Fruit fly (Drosophila melanogaster) whole organism, embryonic: ENCODE data around the gene CG32147.
A peak's percentile ranks its signal among the peaks of the same experiment; 100 is the strongest.

Experiments
- Atf-2 ChIP-seq: fragments of 200-800 bp; sonication (Bioruptor generic); optimal IDR thresholded peaks from 2 replicates; lab custom pipeline; 2016; ENCODE audit warnings: missing biosample characterization, missing genetic modification characterization
- CG11093 ChIP-seq: fragments of 200-800 bp; sonication (Bioruptor generic); IDR thresholded peaks from 3 replicates; pipeline ENCODE4 v1.3.6; 2022; ENCODE audit warnings: missing biosample characterization, missing genetic modification characterization
- CG12155 ChIP-seq: fragments of 200-800 bp; sonication (Bioruptor generic); optimal IDR thresholded peaks from 3 replicates; lab custom pipeline; 2016; ENCODE audit warnings: missing biosample characterization, missing genetic modification characterization
- CG12659 ChIP-seq: fragments of 200-800 bp; sonication (Bioruptor generic); optimal IDR thresholded peaks from 3 replicates; lab custom pipeline; 2017; ENCODE audit warnings: mild to moderate bottlenecking, missing biosample characterization, missing genetic modification reagents, missing genetic modification characterization
- CG13287 ChIP-seq: fragments of 200-800 bp; sonication (Bioruptor generic); IDR thresholded peaks from 2 replicates; pipeline ENCODE4 v1.3.6; 2022; ENCODE audit warnings: missing biosample characterization, missing genetic modification characterization; ENCODE audit not compliant: partially characterized antibody
- CG17385 ChIP-seq: fragments of 200-800 bp; sonication (Bioruptor generic); optimal IDR thresholded peaks from 3 replicates; lab custom pipeline; 2018; ENCODE audit warnings: missing biosample characterization, mild to moderate bottlenecking, missing genetic modification characterization
- CG17612 ChIP-seq: fragments of 200-800 bp; sonication (Bioruptor generic); IDR thresholded peaks from 2 replicates; pipeline ENCODE4 v1.3.6; 2022; ENCODE audit warnings: missing biosample characterization, missing genetic modification characterization
- CG3163 ChIP-seq: fragments of 200-800 bp; sonication (Bioruptor generic); optimal IDR thresholded peaks from 3 replicates; lab custom pipeline; 2016; ENCODE audit warnings: missing biosample characterization, missing genetic modification characterization
- CG34224 ChIP-seq: fragments of 200-800 bp; sonication (Bioruptor generic); IDR thresholded peaks from 3 replicates; pipeline ENCODE4 v1.3.6; 2022; ENCODE audit warnings: missing biosample characterization, missing genetic modification characterization; ENCODE audit not compliant: partially characterized antibody
- CG3995 ChIP-seq: fragments of 200-800 bp; sonication (Bioruptor generic); optimal IDR thresholded peaks from 3 replicates; lab custom pipeline; 2016; ENCODE audit warnings: missing biosample characterization, missing genetic modification characterization
- CG42726 ChIP-seq: fragments of 200-800 bp; sonication (Bioruptor generic); IDR thresholded peaks from 2 replicates; pipeline ENCODE4 v1.3.6; 2022; ENCODE audit warnings: missing biosample characterization, missing genetic modification characterization; ENCODE audit not compliant: partially characterized antibody
- CG4360 ChIP-seq: fragments of 200-800 bp; sonication (Bioruptor generic); IDR thresholded peaks from 2 replicates; pipeline ENCODE4 v1.3.6; 2022; ENCODE audit warnings: missing biosample characterization, missing genetic modification characterization
- CG5245 ChIP-seq: fragments of 200-800 bp; sonication (Bioruptor generic); optimal IDR thresholded peaks from 3 replicates; lab custom pipeline; 2016; ENCODE audit warnings: missing biosample characterization, missing genetic modification characterization
- CG7271 ChIP-seq: fragments of 200-800 bp; sonication (Bioruptor generic); optimal IDR thresholded peaks from 2 replicates; lab custom pipeline; 2018; ENCODE audit warnings: missing biosample characterization, mild to moderate bottlenecking, missing genetic modification characterization, moderate library complexity
- CG8478 ChIP-seq: fragments of >200 bp; optimal IDR thresholded peaks from 2 replicates; lab custom pipeline; 2018
- CTCF ChIP-seq: fragments of 200-800 bp; sonication (Bioruptor generic); optimal IDR thresholded peaks from 2 replicates; lab custom pipeline; 2017; ENCODE audit warnings: missing biosample characterization, mild to moderate bottlenecking, missing genetic modification characterization, moderate library complexity
- CkIIα-i1 ChIP-seq: fragments of 200-800 bp; sonication (Bioruptor generic); IDR thresholded peaks from 2 replicates; pipeline ENCODE4 v1.3.6; 2022; ENCODE audit warnings: missing biosample characterization, missing genetic modification characterization
- ERR ChIP-seq: fragments of 200-800 bp; sonication (Bioruptor generic); optimal IDR thresholded peaks from 2 replicates; lab custom pipeline; 2016; ENCODE audit warnings: missing biosample characterization, missing genetic modification characterization
- GATAe ChIP-seq: fragments of 200-800 bp; sonication (Bioruptor generic); conservative IDR thresholded peaks from 2 replicates; pipeline ENCODE4 v1.3.6; 2022; ENCODE audit warnings: missing biosample characterization, missing genetic modification characterization
- HLH3B ChIP-seq: fragments of 200-800 bp; sonication (Bioruptor generic); IDR thresholded peaks from 2 replicates; pipeline ENCODE4 v1.3.6; 2022; ENCODE audit warnings: missing biosample characterization, missing genetic modification characterization
- HLH4C ChIP-seq: fragments of 200-800 bp; sonication (Bioruptor generic); IDR thresholded peaks from 3 replicates; pipeline ENCODE4 v1.3.6; 2022; ENCODE audit warnings: missing biosample characterization, missing genetic modification characterization; ENCODE audit not compliant: partially characterized antibody
- Hmr ChIP-seq: fragments of 200-800 bp; sonication (Bioruptor generic); optimal IDR thresholded peaks from 3 replicates; lab custom pipeline; 2017; ENCODE audit warnings: mild to moderate bottlenecking, missing biosample characterization, missing genetic modification reagents, missing genetic modification characterization
- Hsf ChIP-seq: fragments of 200-800 bp; sonication (Bioruptor generic); optimal IDR thresholded peaks from 3 replicates; lab custom pipeline; 2016; ENCODE audit warnings: missing biosample characterization, missing genetic modification characterization
- Kr ChIP-seq: fragments of 200-800 bp; sonication (Bioruptor generic); optimal IDR thresholded peaks from 2 replicates; lab custom pipeline; 2017; ENCODE audit warnings: missing biosample characterization, mild to moderate bottlenecking, missing genetic modification characterization
- Lpt ChIP-seq: fragments of >200 bp; optimal IDR thresholded peaks from 2 replicates; lab custom pipeline; 2018; ENCODE audit warnings: missing biosample characterization, missing genetic modification characterization
- Med ChIP-seq: fragments of 200-800 bp; sonication (Bioruptor generic); peaks from one replicate; lab custom pipeline; 2016; ENCODE audit warnings: missing biosample characterization, missing genetic modification characterization, mild to moderate bottlenecking, inconsistent platforms, moderate library complexity
- Mes4 ChIP-seq: fragments of 200-800 bp; sonication (Bioruptor generic); optimal IDR thresholded peaks from 2 replicates; lab custom pipeline; 2016; ENCODE audit warnings: missing biosample characterization, missing genetic modification characterization
- Opbp ChIP-seq: fragments of 200-800 bp; sonication (Bioruptor generic); IDR thresholded peaks from 3 replicates; pipeline ENCODE4 v1.3.6; 2022; ENCODE audit warnings: missing biosample characterization, missing genetic modification characterization; ENCODE audit not compliant: partially characterized antibody
- Trl ChIP-seq, 3 experiments: fragments of >200 bp in 2 of 3; fragments of 200-800 bp in 1 of 3; sonication (Bioruptor generic) in 1 of 3; optimal IDR thresholded peaks; 2 replicates in 1 of 3; 3 replicates in 2 of 3; lab custom pipeline; 2016 to 2017; ENCODE audit warnings: missing biosample characterization in 1 of 3, missing genetic modification characterization in 1 of 3
- abd-A ChIP-seq: fragments of 200-800 bp; sonication (Bioruptor generic); optimal IDR thresholded peaks from 3 replicates; lab custom pipeline; 2019; ENCODE audit warnings: missing biosample characterization, mild to moderate bottlenecking, missing genetic modification characterization, moderate library complexity
- ara ChIP-seq: fragments of 200-800 bp; sonication (Bioruptor generic); IDR thresholded peaks from 2 replicates; pipeline ENCODE4 v1.3.6; 2022; ENCODE audit warnings: missing biosample characterization, missing genetic modification characterization
- bbx ChIP-seq: fragments of 200-800 bp; sonication (Bioruptor generic); IDR thresholded peaks from 2 replicates; pipeline ENCODE4 v1.3.6; 2022; ENCODE audit warnings: missing biosample characterization, missing genetic modification characterization; ENCODE audit not compliant: partially characterized antibody
- br ChIP-seq: fragments of >200 bp; optimal IDR thresholded peaks from 2 replicates; lab custom pipeline; 2017
- chinmo ChIP-seq: fragments of 200-800 bp; sonication (Bioruptor generic); IDR thresholded peaks from 4 replicates; pipeline ENCODE4 v1.3.6; 2022; ENCODE audit warnings: missing biosample characterization, missing genetic modification characterization; ENCODE audit not compliant: partially characterized antibody
- chm ChIP-seq: fragments of 200-800 bp; sonication (Bioruptor generic); IDR thresholded peaks from 2 replicates; pipeline ENCODE4 v1.3.6; 2022; ENCODE audit warnings: missing biosample characterization, missing genetic modification characterization
- ci ChIP-seq: fragments of 200-800 bp; sonication (Bioruptor generic); IDR thresholded peaks from 3 replicates; pipeline ENCODE4 v1.3.6; 2022; ENCODE audit warnings: missing biosample characterization, missing genetic modification characterization
- danr ChIP-seq: fragments of 200-800 bp; sonication (Bioruptor generic); IDR thresholded peaks from 2 replicates; pipeline ENCODE4 v1.3.6; 2022; ENCODE audit warnings: missing biosample characterization, missing genetic modification characterization
- ken ChIP-seq: fragments of 200-800 bp; sonication (Bioruptor generic); IDR thresholded peaks from 3 replicates; pipeline ENCODE4 v1.3.6; 2022; ENCODE audit warnings: missing biosample characterization, missing genetic modification characterization
- onecut ChIP-seq: fragments of 200-800 bp; sonication (Bioruptor generic); IDR thresholded peaks from 2 replicates; pipeline ENCODE4 v1.3.6; 2022; ENCODE audit warnings: missing biosample characterization, missing genetic modification characterization
- ranshi ChIP-seq: fragments of 200-800 bp; sonication (Bioruptor generic); IDR thresholded peaks from 2 replicates; pipeline ENCODE4 v1.3.6; 2022; ENCODE audit warnings: missing biosample characterization, missing genetic modification characterization
- schlank ChIP-seq: fragments of 200-800 bp; sonication (Bioruptor generic); optimal IDR thresholded peaks from 2 replicates; lab custom pipeline; 2018; ENCODE audit warnings: missing biosample characterization, mild to moderate bottlenecking, missing genetic modification characterization
- slbo ChIP-seq: fragments of 200-800 bp; sonication (Bioruptor generic); IDR thresholded peaks from 2 replicates; pipeline ENCODE4 v1.3.6; 2022; ENCODE audit warnings: missing biosample characterization, missing genetic modification characterization
- slou ChIP-seq: fragments of 200-800 bp; sonication (Bioruptor generic); optimal IDR thresholded peaks from 3 replicates; lab custom pipeline; 2016; ENCODE audit warnings: missing biosample characterization, missing genetic modification characterization
- toy ChIP-seq: fragments of 200-800 bp; sonication (Bioruptor generic); IDR thresholded peaks from 2 replicates; pipeline ENCODE4 v1.3.6; 2022; ENCODE audit warnings: missing biosample characterization, missing genetic modification characterization
- trh ChIP-seq: fragments of 200-800 bp; sonication (Bioruptor generic); optimal IDR thresholded peaks from 2 replicates; lab custom pipeline; 2016; ENCODE audit warnings: missing biosample characterization, missing genetic modification characterization
- tup ChIP-seq: fragments of 200-800 bp; sonication (Bioruptor generic); optimal IDR thresholded peaks from 2 replicates; lab custom pipeline; 2016; ENCODE audit warnings: missing biosample characterization, mild to moderate bottlenecking, missing genetic modification characterization, moderate library complexity
- twi ChIP-seq: fragments of 200-800 bp; optimal IDR thresholded peaks from 2 replicates; lab custom pipeline; 2019; ENCODE audit warnings: missing biosample characterization, mild to moderate bottlenecking, missing genetic modification characterization, moderate library complexity
- unc-4 ChIP-seq: fragments of 200-800 bp; sonication (Bioruptor generic); IDR thresholded peaks from 2 replicates; pipeline ENCODE4 v1.3.6; 2022; ENCODE audit warnings: missing biosample characterization, missing genetic modification characterization; ENCODE audit not compliant: partially characterized antibody
- wor ChIP-seq: fragments of 200-800 bp; sonication (Bioruptor generic); IDR thresholded peaks from 2 replicates; pipeline ENCODE4 v1.3.6; 2022; ENCODE audit warnings: missing biosample characterization, missing genetic modification characterization
- zen2 ChIP-seq: fragments of 200-800 bp; sonication (Bioruptor generic); IDR thresholded peaks from 3 replicates; pipeline ENCODE4 v1.3.6; 2022; ENCODE audit warnings: missing biosample characterization, missing genetic modification characterization; ENCODE audit not compliant: partially characterized antibody

CG32147 gene

DNA sequence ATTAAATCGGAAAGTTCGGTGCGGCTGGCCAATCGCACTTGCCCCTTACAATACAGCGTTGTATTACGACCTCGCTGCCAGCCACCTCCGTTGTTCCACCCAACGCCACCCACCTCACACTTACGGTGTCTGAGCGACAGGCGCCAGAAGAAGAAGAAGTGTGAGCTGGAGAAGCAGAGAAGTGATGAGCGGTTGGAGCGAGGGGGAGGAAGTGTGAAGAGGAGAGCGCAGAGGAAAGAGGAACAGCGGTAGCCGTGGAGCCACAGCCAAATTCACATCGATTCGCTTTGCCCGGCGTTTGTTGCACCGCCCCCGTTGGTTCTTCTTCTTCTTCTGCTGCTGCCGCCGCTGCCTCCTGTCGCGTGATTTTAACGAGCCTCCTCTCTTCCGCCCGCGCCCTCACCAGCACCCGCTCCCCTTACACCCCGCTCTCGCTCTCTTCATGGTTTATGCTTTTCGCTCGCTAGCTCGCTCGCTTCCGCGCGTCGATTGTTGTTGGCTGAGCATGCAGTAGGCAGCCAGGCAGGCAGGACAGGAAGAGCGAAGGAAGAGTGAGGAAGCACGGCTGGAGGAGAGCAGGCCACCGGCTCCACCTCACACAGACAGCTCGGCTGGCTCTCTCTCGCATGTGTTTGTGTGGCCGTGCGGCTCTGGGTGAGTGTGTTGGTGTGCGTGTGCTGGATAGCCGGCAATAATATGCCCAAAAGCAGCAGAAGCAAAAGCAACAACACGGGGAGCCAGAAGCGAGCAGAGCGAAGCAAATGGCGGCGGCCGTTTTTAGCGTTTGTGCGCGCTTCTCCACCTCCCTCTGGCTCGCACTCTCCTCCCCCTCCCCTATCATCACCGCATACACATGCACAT lies 39.6 kb downstream of the CG32147 start (continued):
- TF ChIP-seq unc-4 (GFP tag; lab: Robert Waterston, UW) (no peak), onecut (GFP tag; lab: Robert Waterston, UW) (peak; percentile 36; the same call in 1 of the 2 replicates), Med (GFP tag; lab: Kevin White, UChicago) (peak; percentile 93), ci (GFP tag; lab: Robert Waterston, UW) (peak; percentile 43; the same call in 1 of the 3 replicates), ken (GFP tag; lab: Robert Waterston, UW) (no peak), CG3995 (GFP tag; lab: Kevin White, UChicago) (no peak), twi (tag; lab: Kevin White, UChicago) (no peak), chinmo (peak; percentile 89; the same call in 1 of the 4 replicates), slbo (0 out of 2 replicates have a peak, but pooled peaks have one; percentile 6), schlank (tag; lab: Kevin White, UChicago) (no peak), CG7271 (tag; lab: Kevin White, UChicago) (no peak), Atf-2 (GFP tag; lab: Kevin White, UChicago) (no peak), HLH3B (GFP tag; lab: Robert Waterston, UW) (no peak), CG8478 (lab: Kevin White, UChicago) (peak; percentile 87), zen2 (no peak), br (lab: Kevin White, UChicago) (no peak), slou (GFP tag; lab: Kevin White, UChicago) (no peak), CG5245 (no peak), toy (GFP tag; lab: Robert Waterston, UW) (no peak), tup (no peak), CG12155 (GFP tag; lab: Kevin White, UChicago) (no peak), Hsf (no peak), CG12659 (no peak), Mes4 (GFP tag; lab: Kevin White, UChicago) (no peak), Kr (GFP tag; lab: Kevin White, UChicago) (no peak), CG17385 (GFP tag; lab: Kevin White, UChicago) (peak; percentile 88), abd-A (tag; lab: Kevin White, UChicago) (peak; percentile 88), CkIIα-i1 (GFP tag; lab: Robert Waterston, UW) (no peak), CG42726 (GFP tag; lab: Robert Waterston, UW) (0 out of 2 replicates have a peak, but pooled peaks have one; percentile 14), CG17612 (no peak), Trl (optimal IDR thresholded peaks at IDR 0.05; lab: Kevin White, UChicago) (peak; percentile 70 to 81), Trl (GFP tag; optimal IDR thresholded peaks at IDR 0.05; lab: Kevin White, UChicago) (no peak), Lpt (no peak), CTCF (GFP tag; lab: Kevin White, UChicago) (no peak), ara (no peak), CG11093 (GFP tag; lab: Robert Waterston, UW) (no peak), trh (GFP tag; lab: Kevin White, UChicago) (no peak), chm (GFP tag; lab: Robert Waterston, UW) (0 out of 2 replicates have a peak, but pooled peaks have one; percentile 46), danr (GFP tag; lab: Robert Waterston, UW) (no peak), HLH4C (GFP tag; lab: Robert Waterston, UW) (no peak), Opbp (GFP tag; lab: Robert Waterston, UW) (peak; percentile 34; the same call in 1 of the 3 replicates), CG3163 (GFP tag; lab: Kevin White, UChicago) (peak; percentile 48), CG4360 (GFP tag; lab: Robert Waterston, UW) (no peak), ERR (no peak), Hmr (peak; percentile 14), CG13287 (peak; percentile 27; the same call in 1 of the 2 replicates), CG34224 (GFP tag; lab: Robert Waterston, UW) (no peak), wor (no peak), ranshi (GFP tag; lab: Robert Waterston, UW) (peak; percentile 16; the same call in 1 of the 2 replicates), bbx (peak; percentile 13; the same call in 1 of the 2 replicates), GATAe (no peak)
